Worm (Caenorhabditis elegans): ENCODE measurements around the gene C04C3.6.

- TF ChIP-seq lin-38 (GFP tag; IDR thresholded peaks at IDR 0.05) (no peak), fkh-10 (GFP tag; optimal IDR thresholded peaks at IDR 0.05) (no peak), nhr-10 (tag; optimal IDR thresholded peaks at IDR 0.05) (no peak), dmd-6 (GFP tag; IDR thresholded peaks at IDR 0.05) (no peak), nhr-25 (tag; optimal IDR thresholded peaks at IDR 0.05; ENCODE audit: borderline replicate concordance, insufficient read depth) (no peak), pha-4 (GFP tag; IDR thresholded peaks at IDR 0.05) (no peak), pha-4 (tag; optimal IDR thresholded peaks at IDR 0.05) (no peak), snpc-4 (tag; optimal IDR thresholded peaks at IDR 0.05) (no peak), zfp-2 (tag; optimal IDR thresholded peaks at IDR 0.05) (no peak), ceh-28 (tag; optimal IDR thresholded peaks at IDR 0.05) (no peak), zag-1 (tag; optimal IDR thresholded peaks at IDR 0.05) (no peak), F49E8.2 (tag; optimal IDR thresholded peaks at IDR 0.05; ENCODE audit: borderline replicate concordance) (no peak), nhr-28 (tag; optimal IDR thresholded peaks at IDR 0.05) (no peak), fos-1 (tag; optimal IDR thresholded peaks at IDR 0.05) (no peak)
Observed at ce11 chrIV:3467751-3468150, 45.3 kb upstream of the C04C3.6 start.

Measured in whole organism, L4 larva.